Worm (Caenorhabditis elegans) whole organism, midembryonic: ENCODE data around the gene Y47D3A.20.

Source experiments
- T22C8.4 ChIP-seq: fragments of 200-800 bp; sonication (Bioruptor generic); IDR thresholded peaks from 2 replicates; pipeline ENCODE4 v1.3.6; 2022; ENCODE audit warnings: missing genetic modification characterization, missing compliant biosample characterization
- cog-1 ChIP-seq: sonication (generic microtip); optimal IDR thresholded peaks from 2 replicates; lab custom pipeline; 2016; ENCODE audit warnings: missing genetic modification characterization, missing compliant biosample characterization
- flt-1 ChIP-seq: fragments of 200-800 bp; sonication (Bioruptor generic); IDR thresholded peaks from 2 replicates; pipeline ENCODE4 v1.3.6; 2022; ENCODE audit warnings: missing genetic modification characterization, missing compliant biosample characterization
- klf-2 ChIP-seq: fragments of 200-800 bp; sonication (Bioruptor generic); conservative IDR thresholded peaks from 2 replicates; pipeline ENCODE4 v1.3.6; 2022; ENCODE audit warnings: missing genetic modification reagents, missing genetic modification characterization, missing compliant biosample characterization
- med-1 ChIP-seq: sonication (generic microtip); optimal IDR thresholded peaks from 2 replicates; lab custom pipeline; 2017; ENCODE audit warnings: missing genetic modification characterization, mild to moderate bottlenecking, missing compliant biosample characterization, antibody characterized with exemption, missing genetic modification reagents; ENCODE audit not compliant: insufficient read depth
- ref-1 ChIP-seq: fragments of 200-800 bp; sonication (Bioruptor generic); conservative IDR thresholded peaks from 2 replicates; pipeline ENCODE4 v1.3.6; 2022; ENCODE audit warnings: missing genetic modification reagents, missing genetic modification characterization, missing compliant biosample characterization
- tab-1 ChIP-seq: fragments of 200-800 bp; sonication (Bioruptor generic); IDR thresholded peaks from 2 replicates; pipeline ENCODE4 v1.3.6; 2022; ENCODE audit warnings: missing genetic modification characterization, missing compliant biosample characterization
- ztf-23 ChIP-seq: fragments of 200-800 bp; sonication (Bioruptor generic); IDR thresholded peaks from 2 replicates; pipeline ENCODE4 v1.3.6; 2022; ENCODE audit warnings: missing genetic modification reagents, missing genetic modification characterization, missing compliant biosample characterization

- TF ChIP-seq med-1 (no peak), cog-1 (tag; lab: Kevin White, UChicago) (no peak), T22C8.4 (peak; percentile 76), ref-1 (GFP tag; lab: Robert Waterston, UW) (no peak), flt-1 (GFP tag; lab: Robert Waterston, UW) (no peak), klf-2 (GFP tag; lab: Robert Waterston, UW) (no peak), tab-1 (GFP tag; lab: Robert Waterston, UW) (no peak), ztf-23 (GFP tag; lab: Robert Waterston, UW) (no peak)
Measured at ce11 chrIII:11231408-11231807, 43.5 kb upstream of the Y47D3A.20 start.
